Fruit fly (Drosophila melanogaster): Measurements from ENCODE around the gene CG9521.

Gene CG9521

dm6 chrX:14839739-14840347 lies 13.2 kb downstream of the CG9521 start:
- TF ChIP-seq CrebA (GFP tag; optimal IDR thresholded peaks at IDR 0.05; ENCODE audit: borderline replicate concordance) (no peak), woc (GFP tag; optimal IDR thresholded peaks at IDR 0.05) (peak; percentile 0), pan (optimal IDR thresholded peaks at IDR 0.05) (no peak), br (GFP tag; optimal IDR thresholded peaks at IDR 0.05) (no peak), CG32264 (GFP tag; optimal IDR thresholded peaks at IDR 0.05) (no peak), lola (GFP tag; optimal IDR thresholded peaks at IDR 0.05) (no peak), usp (GFP tag; optimal IDR thresholded peaks at IDR 0.05) (no peak), sv (GFP tag; optimal IDR thresholded peaks at IDR 0.05) (no peak), Sp1 (GFP tag; optimal IDR thresholded peaks at IDR 0.05) (no peak), Hnf4 (GFP tag; optimal IDR thresholded peaks at IDR 0.05) (no peak), Vsx2 (GFP tag; optimal IDR thresholded peaks at IDR 0.05; ENCODE audit: partially characterized antibody) (no peak), Hr78 (GFP tag; optimal IDR thresholded peaks at IDR 0.05) (no peak), h (GFP tag; optimal IDR thresholded peaks at IDR 0.05) (peak; percentile 47), dmrt93B (GFP tag; optimal IDR thresholded peaks at IDR 0.05) (no peak), Rel (GFP tag; optimal IDR thresholded peaks at IDR 0.05) (no peak), Rel (tag; optimal IDR thresholded peaks at IDR 0.05) (peak; percentile 21), foxo (GFP tag; optimal IDR thresholded peaks at IDR 0.05) (peak in 1 of 2 experiments; percentile 63), dsf (GFP tag; optimal IDR thresholded peaks at IDR 0.05; ENCODE audit: borderline replicate concordance) (no peak), Abd-B (GFP tag; optimal IDR thresholded peaks at IDR 0.05) (no peak), ey (GFP tag; optimal IDR thresholded peaks at IDR 0.05) (peak; percentile 48), brk (GFP tag; optimal IDR thresholded peaks at IDR 0.05) (no peak), CG9705 (GFP tag; optimal IDR thresholded peaks at IDR 0.05) (no peak), Jra (GFP tag; optimal IDR thresholded peaks at IDR 0.05) (no peak), HLH106 (tag; optimal IDR thresholded peaks at IDR 0.05) (peak; percentile 54), jim (GFP tag; optimal IDR thresholded peaks at IDR 0.05) (no peak), psq (GFP tag; optimal IDR thresholded peaks at IDR 0.05) (peak; percentile 23), Hr83 (GFP tag; optimal IDR thresholded peaks at IDR 0.05; ENCODE audit: poor library complexity, severe bottlenecking) (no peak), rgr (GFP tag; optimal IDR thresholded peaks at IDR 0.05) (peak; percentile 70), dl (GFP tag; optimal IDR thresholded peaks at IDR 0.05; ENCODE audit: insufficient read depth in 1 of 2, partially characterized antibody in 2 of 2) (no peak), Dif (GFP tag; optimal IDR thresholded peaks at IDR 0.05; ENCODE audit: partially characterized antibody) (no peak), Dfd (GFP tag; optimal IDR thresholded peaks at IDR 0.05) (no peak), sage (GFP tag; optimal IDR thresholded peaks at IDR 0.05) (no peak), Myc (optimal IDR thresholded peaks at IDR 0.05) (no peak), Mio (GFP tag; optimal IDR thresholded peaks at IDR 0.05) (no peak), GATAd (GFP tag; optimal IDR thresholded peaks at IDR 0.05) (peak; percentile 7), N (GFP tag; optimal IDR thresholded peaks at IDR 0.05) (no peak), fru (GFP tag; optimal IDR thresholded peaks at IDR 0.05) (peak; percentile 40), tai (GFP tag; optimal IDR thresholded peaks at IDR 0.05) (no peak), OdsH (GFP tag; optimal IDR thresholded peaks at IDR 0.05) (peak; percentile 8)

dm6 chrX:14839047-14839446 lies 14.0 kb downstream of the CG9521 start, which contains the start of the genes CG32590 and Flo2:
TSS of gene CG32590 (minus strand) at chrX:14839106.
TSS of gene Flo2 (plus strand) at chrX:14839376.
- no peak for TF ChIP-seq Hnf4 (GFP tag; optimal IDR thresholded peaks at IDR 0.05)
- TF ChIP-seq sv (GFP tag; optimal IDR thresholded peaks at IDR 0.05): peak; percentile 50
- TF ChIP-seq woc (GFP tag; optimal IDR thresholded peaks at IDR 0.05): peak; percentile 58
- TF ChIP-seq OdsH (GFP tag; optimal IDR thresholded peaks at IDR 0.05): peak; percentile 73
- no peak for TF ChIP-seq brk (GFP tag; optimal IDR thresholded peaks at IDR 0.05)
- no peak for TF ChIP-seq N (GFP tag; optimal IDR thresholded peaks at IDR 0.05)
- peak; percentile 27 for TF ChIP-seq Mio (GFP tag; optimal IDR thresholded peaks at IDR 0.05)
- TF ChIP-seq h (GFP tag; optimal IDR thresholded peaks at IDR 0.05): peak; percentile 89
- TF ChIP-seq ey (GFP tag; optimal IDR thresholded peaks at IDR 0.05): peak; percentile 81
- no peak for TF ChIP-seq dmrt93B (GFP tag; optimal IDR thresholded peaks at IDR 0.05)
- no peak for TF ChIP-seq usp (GFP tag; optimal IDR thresholded peaks at IDR 0.05)
- TF ChIP-seq Sp1 (GFP tag; optimal IDR thresholded peaks at IDR 0.05): peak; percentile 68
- peak in 1 of 2 experiments; percentile 83 for TF ChIP-seq foxo (GFP tag; optimal IDR thresholded peaks at IDR 0.05)
- TF ChIP-seq jim (GFP tag; optimal IDR thresholded peaks at IDR 0.05): no peak
- TF ChIP-seq tai (GFP tag; optimal IDR thresholded peaks at IDR 0.05): no peak
- TF ChIP-seq fru (GFP tag; optimal IDR thresholded peaks at IDR 0.05): peak; percentile 76
- no peak for TF ChIP-seq dl (GFP tag; optimal IDR thresholded peaks at IDR 0.05; ENCODE audit: insufficient read depth in 1 of 2, partially characterized antibody in 2 of 2)
- no peak for TF ChIP-seq Myc (optimal IDR thresholded peaks at IDR 0.05)
- peak; percentile 23 for TF ChIP-seq sage (GFP tag; optimal IDR thresholded peaks at IDR 0.05)
- peak; percentile 50 for TF ChIP-seq CG9705 (GFP tag; optimal IDR thresholded peaks at IDR 0.05)
- no peak for TF ChIP-seq Vsx2 (GFP tag; optimal IDR thresholded peaks at IDR 0.05; ENCODE audit: partially characterized antibody)
- no peak for TF ChIP-seq pan (optimal IDR thresholded peaks at IDR 0.05)
- peak; percentile 86 for TF ChIP-seq Jra (GFP tag; optimal IDR thresholded peaks at IDR 0.05)
- TF ChIP-seq Hr78 (GFP tag; optimal IDR thresholded peaks at IDR 0.05): no peak
- TF ChIP-seq HLH106 (tag; optimal IDR thresholded peaks at IDR 0.05): peak; percentile 69
- peak; percentile 72 for TF ChIP-seq dsf (GFP tag; optimal IDR thresholded peaks at IDR 0.05; ENCODE audit: borderline replicate concordance)
- no peak for TF ChIP-seq Dif (GFP tag; optimal IDR thresholded peaks at IDR 0.05; ENCODE audit: partially characterized antibody)
- TF ChIP-seq Rel (GFP tag; optimal IDR thresholded peaks at IDR 0.05): no peak
- TF ChIP-seq Rel (tag; optimal IDR thresholded peaks at IDR 0.05): peak; percentile 56
- TF ChIP-seq br (GFP tag; optimal IDR thresholded peaks at IDR 0.05): peak; percentile 63
- TF ChIP-seq Abd-B (GFP tag; optimal IDR thresholded peaks at IDR 0.05): no peak
- TF ChIP-seq rgr (GFP tag; optimal IDR thresholded peaks at IDR 0.05): peak; percentile 78
- no peak for TF ChIP-seq CrebA (GFP tag; optimal IDR thresholded peaks at IDR 0.05; ENCODE audit: borderline replicate concordance)
- TF ChIP-seq CG32264 (GFP tag; optimal IDR thresholded peaks at IDR 0.05): peak; percentile 64
- no peak for TF ChIP-seq Hr83 (GFP tag; optimal IDR thresholded peaks at IDR 0.05; ENCODE audit: poor library complexity, severe bottlenecking)
- peak; percentile 68 for TF ChIP-seq GATAd (GFP tag; optimal IDR thresholded peaks at IDR 0.05)
- peak; percentile 71 for TF ChIP-seq psq (GFP tag; optimal IDR thresholded peaks at IDR 0.05)
- no peak for TF ChIP-seq Dfd (GFP tag; optimal IDR thresholded peaks at IDR 0.05)
- no peak for TF ChIP-seq lola (GFP tag; optimal IDR thresholded peaks at IDR 0.05)

Measured in whole organism, wandering third instar larva.